Fruit fly (Drosophila melanogaster) whole organism, embryonic: ENCODE measurements around the gene CG17283.

ENCODE experiments used
- ATbp ChIP-seq: fragments of 200-800 bp; sonication (Bioruptor generic); optimal IDR thresholded peaks from 2 replicates; lab custom pipeline; 2017; ENCODE audit warnings: missing biosample characterization, mild to moderate bottlenecking, missing genetic modification characterization, missing genetic modification reagents
- CG10431 ChIP-seq: fragments of 200-800 bp; sonication (Bioruptor generic); optimal IDR thresholded peaks from 3 replicates; lab custom pipeline; 2018; ENCODE audit warnings: missing biosample characterization, mild to moderate bottlenecking, missing genetic modification characterization
- CG11085 ChIP-seq: fragments of 200-800 bp; sonication (Bioruptor generic); IDR thresholded peaks from 2 replicates; pipeline ENCODE4 v1.3.6; 2022; ENCODE audit warnings: missing biosample characterization, missing genetic modification characterization
- CG11398 ChIP-seq: fragments of 200-800 bp; sonication (Bioruptor generic); optimal IDR thresholded peaks from 2 replicates; lab custom pipeline; 2016; ENCODE audit warnings: missing biosample characterization, missing genetic modification characterization
- CG12219 ChIP-seq: fragments of 200-800 bp; sonication (Bioruptor generic); optimal IDR thresholded peaks from 3 replicates; lab custom pipeline; 2018; ENCODE audit warnings: missing biosample characterization, mild to moderate bottlenecking, missing genetic modification characterization
- CG12659 ChIP-seq: fragments of 200-800 bp; sonication (Bioruptor generic); optimal IDR thresholded peaks from 3 replicates; lab custom pipeline; 2017; ENCODE audit warnings: mild to moderate bottlenecking, missing biosample characterization, missing genetic modification reagents, missing genetic modification characterization
- CG13123 ChIP-seq: fragments of 200-800 bp; sonication (Bioruptor generic); optimal IDR thresholded peaks from 2 replicates; lab custom pipeline; 2016; ENCODE audit warnings: missing biosample characterization, missing genetic modification characterization
- CG13894 ChIP-seq: fragments of 200-800 bp; sonication (Bioruptor generic); optimal IDR thresholded peaks from 3 replicates; lab custom pipeline; 2018; ENCODE audit warnings: missing biosample characterization, mild to moderate bottlenecking, missing genetic modification characterization, moderate library complexity
- CG14667 ChIP-seq: fragments of 200-800 bp; sonication (Bioruptor generic); IDR thresholded peaks from 2 replicates; pipeline ENCODE4 v1.3.6; 2022; ENCODE audit warnings: missing biosample characterization, missing genetic modification characterization
- CG2120 ChIP-seq: fragments of 200-800 bp; sonication (Bioruptor generic); optimal IDR thresholded peaks from 3 replicates; lab custom pipeline; 2016; ENCODE audit warnings: missing biosample characterization, missing genetic modification characterization
- CG2199 ChIP-seq: fragments of 200-800 bp; sonication (Bioruptor generic); IDR thresholded peaks from 3 replicates; pipeline ENCODE4 v1.3.6; 2022; ENCODE audit warnings: missing biosample characterization, missing genetic modification characterization
- CG2202 ChIP-seq: fragments of 200-800 bp; sonication (Bioruptor generic); optimal IDR thresholded peaks from 2 replicates; lab custom pipeline; 2018; ENCODE audit warnings: missing biosample characterization, mild to moderate bottlenecking, missing genetic modification characterization
- CG2712 ChIP-seq: fragments of 200-800 bp; optimal IDR thresholded peaks from 3 replicates; lab custom pipeline; 2019; ENCODE audit warnings: missing biosample characterization, mild to moderate bottlenecking, missing genetic modification characterization, moderate library complexity
- CG32767 ChIP-seq: fragments of 200-800 bp; sonication (Bioruptor generic); IDR thresholded peaks from 2 replicates; pipeline ENCODE4 v1.3.6; 2022; ENCODE audit warnings: missing biosample characterization, missing genetic modification characterization
- CG3726 ChIP-seq: fragments of 200-800 bp; sonication (Bioruptor generic); IDR thresholded peaks from 3 replicates; pipeline ENCODE4, ENCODE4 v1.3.6; 2022; ENCODE audit warnings: missing biosample characterization, missing genetic modification characterization
- CG3995 ChIP-seq: fragments of 200-800 bp; sonication (Bioruptor generic); optimal IDR thresholded peaks from 3 replicates; lab custom pipeline; 2016; ENCODE audit warnings: missing biosample characterization, missing genetic modification characterization
- CG4424 ChIP-seq: fragments of 200-800 bp; sonication (Bioruptor generic); optimal IDR thresholded peaks from 3 replicates; lab custom pipeline; 2016; ENCODE audit warnings: missing biosample characterization, missing genetic modification characterization
- CG4617 ChIP-seq: fragments of 200-800 bp; sonication (Bioruptor generic); optimal IDR thresholded peaks from 3 replicates; lab custom pipeline; 2016; ENCODE audit warnings: missing biosample characterization, missing genetic modification characterization, borderline replicate concordance
- CG7839 ChIP-seq: fragments of 200-800 bp; sonication (Bioruptor generic); optimal IDR thresholded peaks from 3 replicates; lab custom pipeline; 2018; ENCODE audit warnings: missing biosample characterization, mild to moderate bottlenecking, missing genetic modification characterization, moderate library complexity
- CG9437 ChIP-seq: fragments of 200-800 bp; sonication (Bioruptor generic); optimal IDR thresholded peaks from 2 replicates; lab custom pipeline; 2018; ENCODE audit warnings: missing biosample characterization, mild to moderate bottlenecking, missing genetic modification characterization
- CoRest ChIP-seq: fragments of 200-800 bp; sonication (Bioruptor generic); optimal IDR thresholded peaks from 3 replicates; lab custom pipeline; 2018; ENCODE audit warnings: missing biosample characterization, mild to moderate bottlenecking, missing genetic modification characterization, moderate library complexity
- CrebB ChIP-seq: fragments of 200-800 bp; sonication (Bioruptor generic); optimal IDR thresholded peaks from 3 replicates; lab custom pipeline; 2018; ENCODE audit warnings: missing biosample characterization, mild to moderate bottlenecking, missing genetic modification characterization
- Eip74EF ChIP-seq, 2 experiments: fragments of 200-800 bp in 1 of 2; fragments of >200 bp in 1 of 2; sonication (Bioruptor generic) in 1 of 2; optimal IDR thresholded peaks; 2 replicates each; lab custom pipeline; 2017 to 2019; ENCODE audit warnings: missing biosample characterization in 2 of 2, missing genetic modification characterization in 2 of 2, mild to moderate bottlenecking in 1 of 2, moderate library complexity in 1 of 2
- HLHmδ ChIP-seq: fragments of 200-800 bp; sonication (Bioruptor generic); optimal IDR thresholded peaks from 2 replicates; lab custom pipeline; 2018; ENCODE audit warnings: missing biosample characterization, mild to moderate bottlenecking, missing genetic modification characterization, moderate library complexity
- Hsf ChIP-seq: fragments of 200-800 bp; sonication (Bioruptor generic); optimal IDR thresholded peaks from 3 replicates; lab custom pipeline; 2016; ENCODE audit warnings: missing biosample characterization, missing genetic modification characterization
- Jarid2 ChIP-seq: fragments of 200-800 bp; sonication (Bioruptor generic); optimal IDR thresholded peaks from 3 replicates; lab custom pipeline; 2017; ENCODE audit warnings: mild to moderate bottlenecking, missing biosample characterization, missing genetic modification reagents, missing genetic modification characterization
- Mrtf ChIP-seq: fragments of 200-800 bp; sonication (Bioruptor generic); IDR thresholded peaks from 3 replicates; pipeline ENCODE4 v1.3.6; 2022; ENCODE audit warnings: missing biosample characterization, missing genetic modification characterization
- Neu2 ChIP-seq: fragments of 200-800 bp; sonication (Bioruptor generic); optimal IDR thresholded peaks from 3 replicates; lab custom pipeline; 2016; ENCODE audit warnings: missing biosample characterization, missing genetic modification characterization, borderline replicate concordance
- ash1 ChIP-seq: fragments of 200-800 bp; sonication (Bioruptor generic); optimal IDR thresholded peaks from 2 replicates; lab custom pipeline; 2018; ENCODE audit warnings: missing biosample characterization, mild to moderate bottlenecking, missing genetic modification characterization
- ewg ChIP-seq: fragments of 200-800 bp; sonication (Bioruptor generic); optimal IDR thresholded peaks from 3 replicates; lab custom pipeline; 2017; ENCODE audit warnings: mild to moderate bottlenecking, missing biosample characterization, missing genetic modification reagents, missing genetic modification characterization
- fd102C ChIP-seq: fragments of 200-800 bp; sonication (Bioruptor generic); optimal IDR thresholded peaks from 2 replicates; lab custom pipeline; 2018; ENCODE audit warnings: missing biosample characterization, mild to moderate bottlenecking, missing genetic modification characterization, moderate library complexity
- insv ChIP-seq, 2 experiments: fragments of 200-800 bp; sonication (Bioruptor generic); optimal IDR thresholded peaks; 3 replicates each; lab custom pipeline; 2016 to 2018; ENCODE audit warnings: missing biosample characterization in 2 of 2, missing genetic modification characterization in 2 of 2
- ken ChIP-seq: fragments of 200-800 bp; sonication (Bioruptor generic); IDR thresholded peaks from 3 replicates; pipeline ENCODE4 v1.3.6; 2022; ENCODE audit warnings: missing biosample characterization, missing genetic modification characterization
- maf-S ChIP-seq: fragments of 200-800 bp; sonication (Bioruptor generic); optimal IDR thresholded peaks from 2 replicates; lab custom pipeline; 2016; ENCODE audit warnings: missing biosample characterization, missing genetic modification characterization
- nau ChIP-seq: fragments of 200-800 bp; sonication (Bioruptor generic); optimal IDR thresholded peaks from 3 replicates; lab custom pipeline; 2017; ENCODE audit warnings: missing biosample characterization, mild to moderate bottlenecking, missing genetic modification characterization, missing genetic modification reagents
- odd ChIP-seq: fragments of 200-800 bp; sonication (Bioruptor generic); optimal IDR thresholded peaks from 2 replicates; lab custom pipeline; 2017; ENCODE audit warnings: missing biosample characterization, mild to moderate bottlenecking, missing genetic modification characterization
- prd ChIP-seq, 3 experiments: fragments of >200 bp in 2 of 3; fragments of 200-800 bp in 1 of 3; sonication (Bioruptor generic) in 1 of 3; optimal IDR thresholded peaks in 2 of 3; IDR thresholded peaks in 1 of 3; 2 replicates in 2 of 3; 3 replicates in 1 of 3; pipeline versions ENCODE4 v1.3.6 to Lab custom; 2017 to 2022; ENCODE audit warnings: missing biosample characterization in 1 of 3, missing genetic modification characterization in 1 of 3
- pzg ChIP-seq: fragments of 200-800 bp; sonication (Bioruptor generic); optimal IDR thresholded peaks from 3 replicates; lab custom pipeline; 2018; ENCODE audit warnings: missing biosample characterization, mild to moderate bottlenecking, missing genetic modification characterization, moderate library complexity
- salm ChIP-seq: fragments of 200-800 bp; sonication (Bioruptor generic); optimal IDR thresholded peaks from 2 replicates; lab custom pipeline; 2018; ENCODE audit warnings: missing biosample characterization, mild to moderate bottlenecking, missing genetic modification characterization
- schlank ChIP-seq: fragments of 200-800 bp; sonication (Bioruptor generic); optimal IDR thresholded peaks from 2 replicates; lab custom pipeline; 2018; ENCODE audit warnings: missing biosample characterization, mild to moderate bottlenecking, missing genetic modification characterization
- seq ChIP-seq: fragments of 200-800 bp; sonication (Bioruptor generic); IDR thresholded peaks from 2 replicates; pipeline ENCODE4 v1.3.6; 2022; ENCODE audit warnings: missing biosample characterization, missing genetic modification characterization
- sqz ChIP-seq: fragments of 200-800 bp; sonication (Bioruptor generic); optimal IDR thresholded peaks from 3 replicates; lab custom pipeline; 2018; ENCODE audit warnings: missing biosample characterization, mild to moderate bottlenecking, missing genetic modification characterization
- ssp ChIP-seq: fragments of 200-800 bp; sonication (Bioruptor generic); IDR thresholded peaks from 2 replicates; pipeline ENCODE4 v1.3.6; 2022; ENCODE audit warnings: missing biosample characterization, missing genetic modification characterization
- toy ChIP-seq: fragments of 200-800 bp; sonication (Bioruptor generic); IDR thresholded peaks from 2 replicates; pipeline ENCODE4 v1.3.6; 2022; ENCODE audit warnings: missing biosample characterization, missing genetic modification characterization
- unpg ChIP-seq: fragments of 200-800 bp; sonication (Bioruptor generic); optimal IDR thresholded peaks from 3 replicates; lab custom pipeline; 2018; ENCODE audit warnings: missing biosample characterization, mild to moderate bottlenecking, missing genetic modification characterization, moderate library complexity
- vfl ChIP-seq: fragments of 200-800 bp; sonication (Bioruptor generic); optimal IDR thresholded peaks from 2 replicates; lab custom pipeline; 2016; ENCODE audit warnings: missing biosample characterization, missing genetic modification characterization
- zfh2 ChIP-seq: fragments of 200-800 bp; sonication (Bioruptor generic); optimal IDR thresholded peaks from 2 replicates; lab custom pipeline; 2016; ENCODE audit warnings: missing biosample characterization, missing genetic modification characterization

Gene CG17283

dm6 chr3R:17386168-17386819 lies 21.4 kb upstream of the CG17283 start (continued):
- peak; percentile 9; the same call in 1 of the 2 replicates for TF ChIP-seq CG11085 (GFP tag; lab: Robert Waterston, UW)
- TF ChIP-seq insv (GFP tag; optimal IDR thresholded peaks at IDR 0.05; lab: Kevin White, UChicago), result no peak
- peak; percentile 82 for TF ChIP-seq CG2712 (tag; lab: Kevin White, UChicago)
- TF ChIP-seq Hsf (GFP tag; lab: Kevin White, UChicago), result peak; percentile 54
- TF ChIP-seq CG32767 (GFP tag; lab: Robert Waterston, UW), result peak; percentile 63; the same call in 1 of the 2 replicates
- TF ChIP-seq toy (GFP tag; lab: Robert Waterston, UW), result no peak
- peak; percentile 82 for TF ChIP-seq unpg (GFP tag; lab: Kevin White, UChicago)
- TF ChIP-seq zfh2, result peak; percentile 12
- no peak for TF ChIP-seq schlank
- no peak for TF ChIP-seq CG3995 (GFP tag; lab: Kevin White, UChicago)
- TF ChIP-seq HLHmδ (GFP tag; lab: Kevin White, UChicago), result no peak
- TF ChIP-seq fd102C, result no peak
- TF ChIP-seq CrebB (tag; lab: Kevin White, UChicago), result no peak
- peak; percentile 72 for TF ChIP-seq CoRest (tag; lab: Kevin White, UChicago)
- TF ChIP-seq ATbp (GFP tag; lab: Kevin White, UChicago), result peak; percentile 77
- peak; percentile 72 for TF ChIP-seq Mrtf

DNA sequence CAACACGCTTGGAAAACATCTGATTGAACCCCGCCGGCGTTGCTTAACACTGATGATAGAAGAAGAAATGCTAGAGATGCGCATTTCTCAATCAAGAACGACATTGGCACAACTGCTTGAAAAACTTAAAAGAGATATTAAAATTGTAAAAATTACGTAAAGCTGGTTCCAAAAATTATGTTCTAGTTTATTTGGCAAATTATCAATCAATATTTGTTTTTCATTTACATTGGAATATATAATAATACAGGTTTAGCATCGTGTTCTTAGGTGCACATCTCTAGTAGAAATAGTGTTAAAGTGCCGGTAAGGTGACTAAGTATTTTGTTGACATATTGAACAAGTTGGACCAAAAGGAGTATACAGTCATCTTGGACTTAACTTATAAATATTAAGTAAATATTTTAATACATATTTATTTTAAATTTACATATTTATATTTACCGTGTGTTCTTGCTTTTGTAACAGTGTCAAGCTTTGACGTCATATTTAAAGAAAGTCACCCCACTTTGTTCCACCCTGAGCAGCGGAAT lies 16.3 kb upstream of the CG17283 start, which contains the start of the genes Brf and sds22:
Gene Brf, minus strand, starts transcription at position 25 of the 533 bp plus-strand sequence.
Gene sds22, plus strand, starts transcription at position 282 of the 533 bp plus-strand sequence.
- TF ChIP-seq ewg (GFP tag; lab: Kevin White, UChicago) (peak; percentile 87), CG13894 (tag; lab: Kevin White, UChicago) (peak; percentile 95), CG13123 (GFP tag; lab: Kevin White, UChicago) (peak; percentile 94), ash1 (peak; percentile 15), CG11398 (GFP tag; lab: Kevin White, UChicago) (peak; percentile 90), CG9437 (GFP tag; lab: Kevin White, UChicago) (peak; percentile 88), ken (GFP tag; lab: Robert Waterston, UW) (peak; percentile 93), maf-S (GFP tag; lab: Kevin White, UChicago) (peak; percentile 96), seq (GFP tag; lab: Robert Waterston, UW) (peak; percentile 85), vfl (GFP tag; lab: Kevin White, UChicago) (peak; percentile 96), CG14667 (peak; percentile 94), CG3726 (peak; percentile 75; the same call in 2 of the 3 replicates), Neu2 (GFP tag; lab: Kevin White, UChicago) (peak; percentile 90), ssp (GFP tag; lab: Robert Waterston, UW) (peak; percentile 89), sqz (GFP tag; lab: Kevin White, UChicago) (peak; percentile 87), CG4617 (GFP tag; lab: Kevin White, UChicago) (peak; percentile 95), CG12219 (peak; percentile 86), salm (tag; lab: Kevin White, UChicago) (peak; percentile 78), CG12659 (GFP tag; lab: Kevin White, UChicago) (peak; percentile 96), Eip74EF (GFP tag; optimal IDR thresholded peaks at IDR 0.05; lab: Kevin White, UChicago) (peak in 1 of 2 experiments; percentile 82), Jarid2 (peak; percentile 62), prd (optimal IDR thresholded peaks at IDR 0.05; lab: Kevin White, UChicago) (no peak), prd (GFP tag; IDR thresholded peaks at IDR 0.05; lab: Robert Waterston, UW) (peak; percentile 97), CG7839 (peak; percentile 96), nau (GFP tag; lab: Kevin White, UChicago) (peak; percentile 83), odd (peak; percentile 88), CG2199 (peak; percentile 70; the same call in 1 of the 3 replicates), CG2202 (tag; lab: Kevin White, UChicago) (peak; percentile 88), pzg (GFP tag; lab: Kevin White, UChicago) (peak; percentile 66), CG2120 (GFP tag; lab: Kevin White, UChicago) (peak; percentile 98), CG10431 (peak; percentile 76), CG4424 (GFP tag; lab: Kevin White, UChicago) (peak; percentile 96)
